Worm (Caenorhabditis elegans) whole organism, L4/young adult: ENCODE data around the gene F43C11.10.

Source experiments
- W03F9.2 ChIP-seq: fragments of 150-350 bp; optimal IDR thresholded peaks from 2 replicates; lab custom pipeline; 2014; ENCODE audit warnings: missing biosample characterization, missing genetic modification characterization
- him-1 ChIP-seq: sonication (generic microtip); optimal IDR thresholded peaks from 2 replicates; lab custom pipeline; 2016; ENCODE audit warnings: missing genotype, missing genetic modification reagents, missing genetic modification characterization, missing compliant biosample characterization

ce11 chrII:2380174-2380573, 27.7 kb upstream of the F43C11.10 start, which contains the start of gene F16G10.7:
- TF ChIP-seq him-1 (tag; lab: Kevin White, UChicago) (no peak), W03F9.2 (tag; lab: Kevin White, UChicago) (no peak)
